Fruit fly (Drosophila melanogaster) Kc167 (cell line): ENCODE data around the gene CG43342.

ENCODE experiments used
- Sin3A ChIP-seq: fragments of >200 bp; optimal IDR thresholded peaks from 2 replicates; lab custom pipeline; 2018; ENCODE audit warnings: missing external identifiers
- h ChIP-seq: fragments of >200 bp; optimal IDR thresholded peaks from 3 replicates; lab custom pipeline; 2018; ENCODE audit warnings: missing external identifiers
- ttk ChIP-seq: sonication (Bioruptor generic); optimal IDR thresholded peaks from 2 replicates; lab custom pipeline; 2017; ENCODE audit warnings: missing external identifiers

- no peak for TF ChIP-seq Sin3A
- no peak for TF ChIP-seq h (lab: Kevin White, UChicago)
- TF ChIP-seq ttk (lab: Kevin White, UChicago), result no peak
Measured at dm6 chr3R:22424602-22425190, 43.6 kb downstream of the CG43342 start, which contains the start of gene pinta.
